Fruit fly (Drosophila melanogaster) whole organism, embryonic: ENCODE results near the gene CG1299.
A peak's percentile ranks its signal among the peaks of the same experiment; 100 is the strongest.

ENCODE experiments used
- Adf1 ChIP-seq: fragments of 200-800 bp; sonication (Bioruptor generic); IDR thresholded peaks from 2 replicates; pipeline ENCODE4 v1.3.6; 2022; ENCODE audit warnings: missing biosample characterization, missing genetic modification characterization
- Aef1 ChIP-seq: fragments of 200-800 bp; sonication (Bioruptor generic); IDR thresholded peaks from 3 replicates; pipeline ENCODE4 v1.3.6; 2022; ENCODE audit warnings: missing biosample characterization, missing genetic modification characterization
- CG10209 ChIP-seq: fragments of 200-800 bp; sonication (Bioruptor generic); optimal IDR thresholded peaks from 3 replicates; lab custom pipeline; 2017; ENCODE audit warnings: missing biosample characterization, mild to moderate bottlenecking, missing genetic modification characterization, missing genetic modification reagents
- CG11695 ChIP-seq: fragments of 200-800 bp; sonication (Bioruptor generic); IDR thresholded peaks from 3 replicates; pipeline ENCODE4 v1.3.6; 2022; ENCODE audit warnings: missing biosample characterization, missing genetic modification characterization
- CG13287 ChIP-seq: fragments of 200-800 bp; sonication (Bioruptor generic); IDR thresholded peaks from 2 replicates; pipeline ENCODE4 v1.3.6; 2022; ENCODE audit warnings: missing biosample characterization, missing genetic modification characterization; ENCODE audit not compliant: partially characterized antibody
- CG14860 ChIP-seq: fragments of 200-800 bp; sonication (Bioruptor generic); IDR thresholded peaks from 3 replicates; pipeline ENCODE4 v1.3.6; 2022; ENCODE audit warnings: missing biosample characterization, missing genetic modification characterization; ENCODE audit not compliant: partially characterized antibody
- CG1647 ChIP-seq: fragments of 200-800 bp; sonication (Bioruptor generic); optimal IDR thresholded peaks from 3 replicates; lab custom pipeline; 2016; ENCODE audit warnings: missing biosample characterization, missing genetic modification characterization
- CG17359 ChIP-seq: fragments of 200-800 bp; sonication (Bioruptor generic); optimal IDR thresholded peaks from 3 replicates; lab custom pipeline; 2018; ENCODE audit warnings: missing biosample characterization, mild to moderate bottlenecking, missing genetic modification characterization, moderate library complexity
- CG17568 ChIP-seq: fragments of 200-800 bp; sonication (Bioruptor generic); optimal IDR thresholded peaks from 2 replicates; lab custom pipeline; 2018; ENCODE audit warnings: missing biosample characterization, mild to moderate bottlenecking, missing genetic modification characterization, moderate library complexity
- CG2129 ChIP-seq: fragments of 200-800 bp; sonication (Bioruptor generic); IDR thresholded peaks from 2 replicates; pipeline ENCODE4 v1.3.6; 2022; ENCODE audit warnings: missing biosample characterization, missing genetic modification characterization; ENCODE audit not compliant: partially characterized antibody
- CG2199 ChIP-seq: fragments of 200-800 bp; sonication (Bioruptor generic); IDR thresholded peaks from 3 replicates; pipeline ENCODE4 v1.3.6; 2022; ENCODE audit warnings: missing biosample characterization, missing genetic modification characterization
- CG3065 ChIP-seq: fragments of 200-800 bp; sonication (Bioruptor generic); optimal IDR thresholded peaks from 2 replicates; lab custom pipeline; 2016; ENCODE audit warnings: missing biosample characterization, missing genetic modification characterization
- CG3847 ChIP-seq: fragments of 200-800 bp; sonication (Bioruptor generic); IDR thresholded peaks from 2 replicates; pipeline ENCODE4 v1.3.6; 2022; ENCODE audit warnings: missing biosample characterization, missing genetic modification characterization
- CG43689 ChIP-seq: fragments of 200-800 bp; sonication (Bioruptor generic); IDR thresholded peaks from 2 replicates; pipeline ENCODE4 v1.3.6; 2022; ENCODE audit warnings: missing biosample characterization, missing genetic modification characterization
- CG4707 ChIP-seq: fragments of 200-800 bp; sonication (Bioruptor generic); optimal IDR thresholded peaks from 2 replicates; lab custom pipeline; 2018; ENCODE audit warnings: missing biosample characterization, mild to moderate bottlenecking, missing genetic modification characterization, moderate library complexity
- CG6175 ChIP-seq: fragments of 200-800 bp; sonication (Bioruptor generic); IDR thresholded peaks from 3 replicates; pipeline ENCODE4 v1.3.6; 2022; ENCODE audit warnings: missing biosample characterization, missing genetic modification characterization
- CG8290 ChIP-seq, 3 experiments: fragments of 200-800 bp; sonication (Bioruptor generic); optimal IDR thresholded peaks; 2 replicates each; lab custom pipeline; 2016 to 2019; ENCODE audit warnings: missing biosample characterization in 3 of 3, missing genetic modification characterization in 3 of 3, mild to moderate bottlenecking in 2 of 3, moderate library complexity in 1 of 3
- CkIIα-i1 ChIP-seq: fragments of 200-800 bp; sonication (Bioruptor generic); IDR thresholded peaks from 2 replicates; pipeline ENCODE4 v1.3.6; 2022; ENCODE audit warnings: missing biosample characterization, missing genetic modification characterization
- Dbx ChIP-seq: fragments of 200-800 bp; sonication (Bioruptor generic); IDR thresholded peaks from 3 replicates; pipeline ENCODE4 v1.3.6; 2022; ENCODE audit warnings: missing biosample characterization, missing genetic modification characterization
- Deaf1 ChIP-seq: fragments of 200-800 bp; optimal IDR thresholded peaks from 3 replicates; lab custom pipeline; 2019; ENCODE audit warnings: missing biosample characterization, mild to moderate bottlenecking, missing genetic modification characterization, moderate library complexity
- Eip74EF ChIP-seq, 2 experiments: fragments of 200-800 bp in 1 of 2; fragments of >200 bp in 1 of 2; sonication (Bioruptor generic) in 1 of 2; optimal IDR thresholded peaks; 2 replicates each; lab custom pipeline; 2017 to 2019; ENCODE audit warnings: missing biosample characterization in 2 of 2, missing genetic modification characterization in 2 of 2, mild to moderate bottlenecking in 1 of 2, moderate library complexity in 1 of 2
- Fer1 ChIP-seq: fragments of 200-800 bp; sonication (Bioruptor generic); optimal IDR thresholded peaks from 2 replicates; lab custom pipeline; 2017; ENCODE audit warnings: missing biosample characterization, mild to moderate bottlenecking, missing genetic modification characterization
- Fer3 ChIP-seq: fragments of 200-800 bp; sonication (Bioruptor generic); optimal IDR thresholded peaks from 2 replicates; lab custom pipeline; 2018; ENCODE audit warnings: missing biosample characterization, mild to moderate bottlenecking, missing genetic modification characterization, moderate library complexity
- Med ChIP-seq: fragments of 200-800 bp; sonication (Bioruptor generic); peaks from one replicate; lab custom pipeline; 2016; ENCODE audit warnings: missing biosample characterization, missing genetic modification characterization, mild to moderate bottlenecking, inconsistent platforms, moderate library complexity
- Pdp1 ChIP-seq, 2 experiments: fragments of 200-800 bp; sonication (Bioruptor generic); optimal IDR thresholded peaks; 3 replicates each; lab custom pipeline; 2016; ENCODE audit warnings: missing biosample characterization in 2 of 2, missing genetic modification characterization in 2 of 2, mild to moderate bottlenecking in 1 of 2, moderate library complexity in 1 of 2
- Trl ChIP-seq, 3 experiments: fragments of >200 bp in 2 of 3; fragments of 200-800 bp in 1 of 3; sonication (Bioruptor generic) in 1 of 3; optimal IDR thresholded peaks; 2 replicates in 1 of 3; 3 replicates in 2 of 3; lab custom pipeline; 2016 to 2017; ENCODE audit warnings: missing biosample characterization in 1 of 3, missing genetic modification characterization in 1 of 3
- YL-1 ChIP-seq: fragments of 200-800 bp; sonication (Bioruptor generic); optimal IDR thresholded peaks from 3 replicates; lab custom pipeline; 2017; ENCODE audit warnings: missing biosample characterization, mild to moderate bottlenecking, missing genetic modification characterization
- ara ChIP-seq: fragments of 200-800 bp; sonication (Bioruptor generic); IDR thresholded peaks from 2 replicates; pipeline ENCODE4 v1.3.6; 2022; ENCODE audit warnings: missing biosample characterization, missing genetic modification characterization
- ci ChIP-seq: fragments of 200-800 bp; sonication (Bioruptor generic); IDR thresholded peaks from 3 replicates; pipeline ENCODE4 v1.3.6; 2022; ENCODE audit warnings: missing biosample characterization, missing genetic modification characterization
- emc ChIP-seq: fragments of 200-800 bp; sonication (Bioruptor generic); optimal IDR thresholded peaks from 2 replicates; lab custom pipeline; 2016; ENCODE audit warnings: missing biosample characterization, missing genetic modification characterization
- ftz-f1 ChIP-seq: fragments of 200-800 bp; sonication (Bioruptor generic); optimal IDR thresholded peaks from 2 replicates; lab custom pipeline; 2016; ENCODE audit warnings: missing biosample characterization, missing genetic modification characterization
- gcm ChIP-seq: fragments of 200-800 bp; sonication (Bioruptor generic); optimal IDR thresholded peaks from 2 replicates; lab custom pipeline; 2019; ENCODE audit warnings: missing biosample characterization, mild to moderate bottlenecking, missing genetic modification characterization, moderate library complexity
- gsb ChIP-seq: fragments of 200-800 bp; sonication (Bioruptor generic); IDR thresholded peaks from 2 replicates; pipeline ENCODE4 v1.3.6; 2022; ENCODE audit warnings: missing biosample characterization, missing genetic modification characterization
- hkb ChIP-seq, 2 experiments: fragments of 200-800 bp in 1 of 2; fragments of >200 bp in 1 of 2; sonication (Bioruptor generic) in 1 of 2; IDR thresholded peaks in 1 of 2; optimal IDR thresholded peaks in 1 of 2; 2 replicates each; pipeline versions ENCODE4 v1.3.6 to Lab custom; 2017 to 2022; ENCODE audit warnings: missing biosample characterization in 1 of 2, missing genetic modification characterization in 1 of 2
- jigr1 ChIP-seq: fragments of 200-800 bp; sonication (Bioruptor generic); IDR thresholded peaks from 3 replicates; pipeline ENCODE4 v1.3.6; 2022; ENCODE audit warnings: missing biosample characterization, missing genetic modification characterization
- lab ChIP-seq: fragments of 200-800 bp; sonication (Bioruptor generic); optimal IDR thresholded peaks from 3 replicates; lab custom pipeline; 2017; ENCODE audit warnings: missing biosample characterization, missing genetic modification characterization, mild to moderate bottlenecking, moderate library complexity, missing genetic modification reagents
- lov ChIP-seq, 2 experiments: fragments of 200-800 bp in 1 of 2; fragments of >200 bp in 1 of 2; sonication (Bioruptor generic) in 1 of 2; IDR thresholded peaks in 1 of 2; optimal IDR thresholded peaks in 1 of 2; 2 replicates in 1 of 2; 3 replicates in 1 of 2; pipeline versions ENCODE4 v1.3.6 to Lab custom; 2017 to 2022; ENCODE audit warnings: missing biosample characterization in 1 of 2, missing genetic modification characterization in 1 of 2
- nerfin-1 ChIP-seq: fragments of 200-800 bp; sonication (Bioruptor generic); optimal IDR thresholded peaks from 3 replicates; lab custom pipeline; 2019; ENCODE audit warnings: missing biosample characterization, mild to moderate bottlenecking, missing genetic modification characterization, moderate library complexity
- oc ChIP-seq: fragments of 200-800 bp; sonication (Bioruptor generic); optimal IDR thresholded peaks from 2 replicates; lab custom pipeline; 2018; ENCODE audit warnings: missing biosample characterization, mild to moderate bottlenecking, missing genetic modification characterization, moderate library complexity
- peb ChIP-seq: fragments of 200-800 bp; sonication (Bioruptor generic); IDR thresholded peaks from 2 replicates; pipeline ENCODE4 v1.3.6; 2022; ENCODE audit warnings: missing biosample characterization, missing genetic modification characterization
- vvl ChIP-seq: fragments of 200-800 bp; sonication (Bioruptor generic); IDR thresholded peaks from 2 replicates; pipeline ENCODE4 v1.3.6; 2022; ENCODE audit warnings: missing biosample characterization, missing genetic modification characterization
- wek ChIP-seq: fragments of 200-800 bp; sonication (Bioruptor generic); optimal IDR thresholded peaks from 3 replicates; lab custom pipeline; 2018; ENCODE audit warnings: missing biosample characterization, mild to moderate bottlenecking, missing genetic modification characterization, moderate library complexity
- zfh2 ChIP-seq: fragments of 200-800 bp; sonication (Bioruptor generic); optimal IDR thresholded peaks from 2 replicates; lab custom pipeline; 2016; ENCODE audit warnings: missing biosample characterization, missing genetic modification characterization

Gene CG1299

DNA sequence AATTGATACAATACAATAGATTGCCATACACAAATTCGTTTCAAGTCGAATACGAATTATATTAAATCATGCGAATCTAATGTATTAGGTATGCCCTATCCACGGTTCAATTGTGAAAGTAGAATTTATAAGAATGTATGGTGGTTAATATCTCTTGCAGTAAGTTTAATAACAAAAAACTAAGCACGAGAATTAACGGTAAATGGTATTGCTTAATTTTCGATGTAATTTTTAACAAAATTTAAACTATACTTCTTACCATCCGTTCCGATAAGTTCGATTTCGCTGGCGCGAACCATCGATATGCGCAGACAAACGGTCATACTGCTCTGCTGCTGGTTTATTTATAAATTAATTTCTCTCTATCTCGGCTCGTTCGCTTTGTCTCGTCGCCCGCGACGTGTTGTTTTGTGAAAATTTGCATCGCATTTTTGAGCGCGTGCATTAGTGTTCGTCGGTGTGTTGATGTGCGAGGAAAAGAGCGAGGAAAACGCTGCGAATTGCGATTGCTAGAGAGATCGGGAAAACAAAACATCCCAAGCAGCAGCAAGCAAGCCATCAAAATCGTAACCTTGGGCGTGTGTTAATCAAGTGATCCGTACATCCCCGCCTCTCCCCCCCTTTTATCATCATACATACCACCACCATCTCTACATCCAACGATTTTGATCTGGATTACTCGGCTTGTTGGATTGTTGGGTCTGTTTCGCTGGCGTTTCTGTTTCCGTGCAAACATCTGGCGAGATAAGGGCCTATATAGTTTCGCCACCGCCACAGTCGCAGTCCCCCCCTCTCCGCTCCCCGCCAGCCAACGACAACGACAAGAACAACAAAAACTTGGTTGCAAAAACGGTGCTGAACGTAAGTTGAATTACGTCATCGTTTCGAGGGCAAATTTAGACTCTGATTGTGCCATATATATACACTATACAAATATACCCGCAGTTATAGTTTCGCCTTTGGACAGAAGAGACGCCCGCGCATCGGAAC lies 44.9 kb upstream of the CG1299 start, which contains the start of gene Fit1 (continued):
- TF ChIP-seq CG2129 (GFP tag; lab: Robert Waterston, UW) (0 out of 2 replicates have a peak, but pooled peaks have one; percentile 37), Fer1 (peak; percentile 35), CG13287 (peak; percentile 50), Aef1 (GFP tag; lab: Robert Waterston, UW) (peak; percentile 58), Adf1 (peak; percentile 72), CG14860 (GFP tag; lab: Robert Waterston, UW) (peak; percentile 40; the same call in 2 of the 3 replicates), oc (tag; lab: Kevin White, UChicago) (no peak), CG10209 (GFP tag; lab: Kevin White, UChicago) (no peak), peb (GFP tag; lab: Robert Waterston, UW) (no peak), Med (GFP tag; lab: Kevin White, UChicago) (peak; percentile 73), jigr1 (GFP tag; lab: Robert Waterston, UW) (no peak), CG43689 (GFP tag; lab: Robert Waterston, UW) (no peak), CG1647 (GFP tag; lab: Kevin White, UChicago) (peak; percentile 32), zfh2 (GFP tag; lab: Kevin White, UChicago) (no peak), Trl (optimal IDR thresholded peaks at IDR 0.05; lab: Kevin White, UChicago) (peak in 1 of 2 experiments; percentile 18), Trl (GFP tag; optimal IDR thresholded peaks at IDR 0.05; lab: Kevin White, UChicago) (no peak), ftz-f1 (GFP tag; lab: Kevin White, UChicago) (peak; percentile 95), nerfin-1 (tag; lab: Kevin White, UChicago) (peak; percentile 13), Eip74EF (GFP tag; optimal IDR thresholded peaks at IDR 0.05; lab: Kevin White, UChicago) (peak in 1 of 2 experiments; percentile 44), Deaf1 (tag; lab: Kevin White, UChicago) (peak; percentile 52), CkIIα-i1 (GFP tag; lab: Robert Waterston, UW) (no peak)

DNA sequence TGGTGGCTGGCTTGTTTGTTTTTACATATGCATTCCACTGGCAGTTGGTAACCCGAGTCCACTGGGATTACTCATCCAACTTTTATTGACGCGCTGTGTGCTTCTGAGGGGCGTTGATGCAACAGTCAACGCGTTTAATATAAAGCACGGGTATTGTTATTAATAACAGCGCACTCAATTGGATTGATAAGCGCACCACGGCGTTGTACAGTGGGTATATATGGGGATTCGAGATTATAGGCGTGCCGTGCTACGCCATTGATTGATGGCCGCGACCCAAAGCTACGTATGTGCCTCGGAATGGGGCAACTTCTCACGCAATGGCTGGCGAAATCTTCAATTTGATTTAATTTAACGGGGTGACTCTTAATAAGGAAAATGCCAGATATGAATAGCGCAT lies 41.4 kb upstream of the CG1299 start:
- TF ChIP-seq CG17359 (tag; lab: Kevin White, UChicago) (peak; percentile 5), YL-1 (GFP tag; lab: Kevin White, UChicago) (peak; percentile 1), gsb (GFP tag; lab: Robert Waterston, UW) (0 out of 2 replicates have a peak, but pooled peaks have one; percentile 22), CG2199 (GFP tag; lab: Robert Waterston, UW) (0 out of 3 replicates have a peak, but pooled peaks have one; percentile 49), CG6175 (GFP tag; lab: Robert Waterston, UW) (0 out of 3 replicates have a peak, but pooled peaks have one; percentile 26), CG8290 (GFP tag; optimal IDR thresholded peaks at IDR 0.05; lab: Kevin White, UChicago) (no peak), CG8290 (tag; optimal IDR thresholded peaks at IDR 0.05; lab: Kevin White, UChicago) (peak in 1 of 2 experiments; percentile 27), Pdp1 (GFP tag; optimal IDR thresholded peaks at IDR 0.05; lab: Kevin White, UChicago) (peak in 1 of 2 experiments; percentile 36), wek (peak; percentile 5), gcm (peak; percentile 12), lov (optimal IDR thresholded peaks at IDR 0.05; lab: Kevin White, UChicago) (no peak), lov (GFP tag; IDR thresholded peaks at IDR 0.05; lab: Robert Waterston, UW) (0 out of 3 replicates have a peak, but pooled peaks have one; percentile 34), CG3847 (GFP tag; lab: Robert Waterston, UW) (no peak), hkb (optimal IDR thresholded peaks at IDR 0.05; lab: Kevin White, UChicago) (no peak), hkb (GFP tag; IDR thresholded peaks at IDR 0.05; lab: Robert Waterston, UW) (0 out of 2 replicates have a peak, but pooled peaks have one; percentile 23), Dbx (GFP tag; lab: Robert Waterston, UW) (0 out of 3 replicates have a peak, but pooled peaks have one; percentile 36), CG3065 (no peak), CG11695 (GFP tag; lab: Robert Waterston, UW) (no peak), vvl (GFP tag; lab: Robert Waterston, UW) (peak; percentile 25; the same call in 1 of the 2 replicates), Med (GFP tag; lab: Kevin White, UChicago) (peak; percentile 52), Fer1 (no peak), Fer3 (tag; lab: Kevin White, UChicago) (no peak), CG17568 (GFP tag; lab: Kevin White, UChicago) (no peak), CG4707 (peak; percentile 46), lab (GFP tag; lab: Kevin White, UChicago) (peak; percentile 27), emc (no peak), ara (GFP tag; lab: Robert Waterston, UW) (0 out of 2 replicates have a peak, but pooled peaks have one; percentile 7), ci (GFP tag; lab: Robert Waterston, UW) (0 out of 3 replicates have a peak, but pooled peaks have one; percentile 29)
